Worm (Caenorhabditis elegans) whole organism, late embryonic: ENCODE results near the gene cdf-2.
A peak's percentile ranks its signal among the peaks of the same experiment; 100 is the strongest.

Experiments
- C08G9.2 ChIP-seq: sonication (generic microtip); optimal IDR thresholded peaks from 2 replicates; lab custom pipeline; 2016; ENCODE audit warnings: mild to moderate bottlenecking, missing genetic modification characterization, moderate library complexity, missing compliant biosample characterization
- C38D4.7 ChIP-seq: fragments of 200-800 bp; sonication (Bioruptor generic); optimal IDR thresholded peaks from 2 replicates; lab custom pipeline; 2018; ENCODE audit warnings: mild to moderate bottlenecking, missing genetic modification characterization, moderate library complexity, missing compliant biosample characterization
- F13H6.1 ChIP-seq: sonication (generic microtip); optimal IDR thresholded peaks from 2 replicates; lab custom pipeline; 2016; ENCODE audit warnings: missing genetic modification characterization, missing compliant biosample characterization
- K09A11.1 ChIP-seq: sonication (generic microtip); optimal IDR thresholded peaks from 2 replicates; lab custom pipeline; 2017; ENCODE audit warnings: antibody characterized with exemption, mild to moderate bottlenecking, missing genetic modification characterization, missing compliant biosample characterization; ENCODE audit not compliant: insufficient read depth
- ama-1 ChIP-seq: fragments of 150-350 bp; optimal IDR thresholded peaks from 2 replicates; lab custom pipeline; 2014
- ceh-14 ChIP-seq: sonication (generic microtip); optimal IDR thresholded peaks from 2 replicates; lab custom pipeline; 2016; ENCODE audit warnings: missing genotype, missing genetic modification characterization, missing compliant biosample characterization
- ceh-18 ChIP-seq: sonication (generic microtip); optimal IDR thresholded peaks from 2 replicates; lab custom pipeline; 2016; ENCODE audit warnings: missing genetic modification characterization, missing compliant biosample characterization
- ceh-2 ChIP-seq: sonication (generic microtip); optimal IDR thresholded peaks from 2 replicates; lab custom pipeline; 2016; ENCODE audit warnings: missing genotype, missing genetic modification characterization, missing compliant biosample characterization
- ceh-22 ChIP-seq: sonication (generic microtip); optimal IDR thresholded peaks from 2 replicates; lab custom pipeline; 2017; ENCODE audit warnings: missing biosample characterization, missing genetic modification characterization
- ceh-24 ChIP-seq: sonication (generic microtip); optimal IDR thresholded peaks from 2 replicates; lab custom pipeline; 2016; ENCODE audit warnings: mild to moderate bottlenecking, missing genetic modification characterization, missing compliant biosample characterization
- ceh-31 ChIP-seq: sonication (generic microtip); optimal IDR thresholded peaks from 2 replicates; lab custom pipeline; 2016; ENCODE audit warnings: missing genetic modification characterization, missing compliant biosample characterization
- ceh-45 ChIP-seq: fragments of 200-800 bp; sonication (Bioruptor generic); IDR thresholded peaks from 2 replicates; pipeline ENCODE4 v1.3.6; 2022; ENCODE audit warnings: missing genetic modification reagents, missing genetic modification characterization, missing compliant biosample characterization
- ceh-9 ChIP-seq: sonication (generic microtip); optimal IDR thresholded peaks from 2 replicates; lab custom pipeline; 2016; ENCODE audit warnings: mild to moderate bottlenecking, missing genetic modification characterization, inconsistent platforms, missing compliant biosample characterization
- che-1 ChIP-seq: sonication (generic microtip); optimal IDR thresholded peaks from 2 replicates; lab custom pipeline; 2016; ENCODE audit warnings: mild to moderate bottlenecking, missing genetic modification characterization, missing compliant biosample characterization
- dve-1 ChIP-seq: sonication (generic microtip); optimal IDR thresholded peaks from 2 replicates; lab custom pipeline; 2017; ENCODE audit warnings: antibody characterized with exemption, mild to moderate bottlenecking, missing genetic modification characterization, missing compliant biosample characterization
- elt-2 ChIP-seq: sonication (generic microtip); optimal IDR thresholded peaks from 2 replicates; lab custom pipeline; 2016; ENCODE audit warnings: missing genetic modification reagents, missing genetic modification characterization, missing compliant biosample characterization
- ets-4 ChIP-seq: sonication (generic microtip); optimal IDR thresholded peaks from 2 replicates; lab custom pipeline; 2016; ENCODE audit warnings: missing genetic modification characterization, missing compliant biosample characterization
- fax-1 ChIP-seq: sonication (generic microtip); optimal IDR thresholded peaks from 2 replicates; lab custom pipeline; 2016; ENCODE audit warnings: missing genotype, missing genetic modification characterization, missing compliant biosample characterization
- fkh-6 ChIP-seq: sonication (generic microtip); optimal IDR thresholded peaks from 2 replicates; lab custom pipeline; 2016; ENCODE audit warnings: missing genetic modification characterization, missing compliant biosample characterization
- hlh-13 ChIP-seq: fragments of 200-800 bp; sonication (Bioruptor generic); optimal IDR thresholded peaks from 2 replicates; lab custom pipeline; 2018; ENCODE audit warnings: mild to moderate bottlenecking, missing genetic modification characterization, missing compliant biosample characterization
- hlh-6 ChIP-seq: sonication (generic microtip); optimal IDR thresholded peaks from 2 replicates; lab custom pipeline; 2016; ENCODE audit warnings: missing genotype, missing genetic modification characterization, missing compliant biosample characterization
- lin-11 ChIP-seq: fragments of 200-800 bp; sonication (Bioruptor generic); optimal IDR thresholded peaks from 2 replicates; lab custom pipeline; 2018; ENCODE audit warnings: mild to moderate bottlenecking, missing genetic modification characterization, missing compliant biosample characterization
- madf-2 ChIP-seq: sonication (generic microtip); optimal IDR thresholded peaks from 2 replicates; lab custom pipeline; 2017; ENCODE audit warnings: missing genetic modification characterization, missing compliant biosample characterization
- nfya-1 ChIP-seq: sonication (generic microtip); optimal IDR thresholded peaks from 2 replicates; lab custom pipeline; 2017; ENCODE audit warnings: missing genetic modification characterization, mild to moderate bottlenecking, missing compliant biosample characterization, antibody characterized with exemption, moderate library complexity
- nhr-232 ChIP-seq: sonication (generic microtip); optimal IDR thresholded peaks from 2 replicates; lab custom pipeline; 2016; ENCODE audit warnings: missing genetic modification characterization, missing compliant biosample characterization
- odd-2 ChIP-seq: sonication (generic microtip); optimal IDR thresholded peaks from 2 replicates; lab custom pipeline; 2017; ENCODE audit warnings: antibody characterized with exemption, mild to moderate bottlenecking, missing genetic modification characterization, missing compliant biosample characterization
- pag-3 ChIP-seq: sonication (generic microtip); optimal IDR thresholded peaks from 2 replicates; lab custom pipeline; 2016; ENCODE audit warnings: missing compliant biosample characterization, missing genetic modification characterization, borderline replicate concordance
- pat-9 ChIP-seq: fragments of 200-800 bp; sonication (Bioruptor generic); optimal IDR thresholded peaks from 2 replicates; lab custom pipeline; 2018; ENCODE audit warnings: mild to moderate bottlenecking, missing genetic modification characterization, moderate library complexity, missing compliant biosample characterization
- pha-4 ChIP-seq: fragments of 150-350 bp; optimal IDR thresholded peaks from 2 replicates; lab custom pipeline; 2018; ENCODE audit warnings: missing biosample characterization, missing genetic modification reagents, missing genetic modification characterization
- pqm-1 ChIP-seq: sonication (generic microtip); optimal IDR thresholded peaks from 2 replicates; lab custom pipeline; 2016; ENCODE audit warnings: missing genetic modification characterization, missing compliant biosample characterization
- ref-2 ChIP-seq: sonication (generic microtip); optimal IDR thresholded peaks from 2 replicates; lab custom pipeline; 2016; ENCODE audit warnings: missing genetic modification characterization, missing compliant biosample characterization
- rnt-1 ChIP-seq: sonication (generic microtip); optimal IDR thresholded peaks from 2 replicates; lab custom pipeline; 2016; ENCODE audit warnings: missing genetic modification characterization, missing compliant biosample characterization
- sdc-2 ChIP-seq: sonication (generic microtip); optimal IDR thresholded peaks from 2 replicates; lab custom pipeline; 2016; ENCODE audit warnings: missing genotype, missing genetic modification characterization, missing compliant biosample characterization
- sox-2 ChIP-seq: fragments of 200-800 bp; sonication (Bioruptor generic); IDR thresholded peaks from 2 replicates; pipeline ENCODE4 v1.3.6; 2022; ENCODE audit warnings: missing genetic modification reagents, missing genetic modification characterization, missing compliant biosample characterization
- sox-4 ChIP-seq: sonication (generic microtip); optimal IDR thresholded peaks from 2 replicates; lab custom pipeline; 2017; ENCODE audit warnings: mild to moderate bottlenecking, missing genetic modification characterization, inconsistent platforms, missing compliant biosample characterization
- unc-3 ChIP-seq, 2 experiments: fragments of 200-800 bp in 1 of 2; sonication (Bioruptor generic) in 1 of 2; sonication (generic microtip) in 1 of 2; conservative IDR thresholded peaks in 1 of 2; optimal IDR thresholded peaks in 1 of 2; 2 replicates each; pipeline versions ENCODE4 v1.3.6 to Lab custom; 2016 to 2022; ENCODE audit warnings: missing compliant biosample characterization in 2 of 2, missing genetic modification characterization in 2 of 2, missing genetic modification reagents in 1 of 2
- unc-42 ChIP-seq: sonication (generic microtip); optimal IDR thresholded peaks from 2 replicates; lab custom pipeline; 2016; ENCODE audit warnings: missing genotype, missing genetic modification characterization, missing compliant biosample characterization
- unc-55 ChIP-seq: sonication (generic microtip); optimal IDR thresholded peaks from 2 replicates; lab custom pipeline; 2017; ENCODE audit warnings: missing biosample characterization, missing genetic modification reagents, missing genetic modification characterization
- unc-86 ChIP-seq: sonication (generic microtip); optimal IDR thresholded peaks from 2 replicates; lab custom pipeline; 2016; ENCODE audit warnings: missing genetic modification characterization, missing compliant biosample characterization
- zip-5 ChIP-seq: sonication (generic microtip); optimal IDR thresholded peaks from 2 replicates; lab custom pipeline; 2016; ENCODE audit warnings: missing genetic modification characterization, missing compliant biosample characterization
- ztf-16 ChIP-seq: sonication (generic microtip); optimal IDR thresholded peaks from 2 replicates; lab custom pipeline; 2017; ENCODE audit warnings: missing genetic modification characterization, missing compliant biosample characterization

The cdf-2 gene

DNA sequence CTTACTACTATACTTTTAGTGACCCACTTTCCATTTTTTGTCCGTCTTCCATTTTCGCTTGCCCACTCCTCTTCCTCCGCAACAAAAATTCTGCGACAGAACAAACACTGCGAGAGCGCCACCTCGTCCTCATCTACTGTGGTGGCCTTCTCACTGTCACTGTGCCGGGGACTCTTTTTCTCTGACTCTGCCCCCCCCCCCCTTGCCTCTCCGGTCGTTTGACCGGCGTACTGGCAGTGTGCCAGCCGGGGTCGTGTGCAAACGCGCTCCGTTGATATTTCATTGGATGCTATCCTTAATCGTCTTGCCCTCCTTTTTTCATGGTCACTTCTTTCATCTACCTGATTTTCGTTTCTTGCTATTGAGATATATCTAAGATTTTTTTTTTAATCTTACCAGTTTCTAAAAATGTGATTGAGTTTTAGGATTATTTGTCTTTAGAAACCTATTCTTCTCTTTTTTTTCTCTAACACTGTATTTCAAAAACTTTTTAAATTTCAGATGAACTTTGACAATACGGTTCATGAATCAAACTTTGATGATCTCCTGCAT is 13.8 kb upstream of the cdf-2 start, which contains the start of gene atf-6 (continued):
- TF ChIP-seq che-1 (tag; lab: Kevin White, UChicago) (peak; percentile 34), ceh-24 (tag; lab: Kevin White, UChicago) (no peak), ref-2 (tag; lab: Kevin White, UChicago) (peak; percentile 70), pag-3 (tag; lab: Kevin White, UChicago) (no peak), elt-2 (tag; lab: Kevin White, UChicago) (peak; percentile 48), pat-9 (tag; lab: Kevin White, UChicago) (no peak), pqm-1 (tag; lab: Kevin White, UChicago) (peak; percentile 7), hlh-13 (GFP tag; lab: Kevin White, UChicago) (no peak), sdc-2 (tag; lab: Kevin White, UChicago) (peak; percentile 80), F13H6.1 (tag; lab: Kevin White, UChicago) (peak; percentile 9), fax-1 (tag; lab: Kevin White, UChicago) (no peak), rnt-1 (tag; lab: Kevin White, UChicago) (peak; percentile 66), C38D4.7 (GFP tag; lab: Kevin White, UChicago) (peak; percentile 4), ztf-16 (tag; lab: Kevin White, UChicago) (peak; percentile 56), unc-86 (tag; lab: Kevin White, UChicago) (no peak), ceh-2 (peak; percentile 72), zip-5 (no peak), C08G9.2 (tag; lab: Kevin White, UChicago) (peak; percentile 29), sox-4 (peak; percentile 9), unc-3 (GFP tag; conservative IDR thresholded peaks at IDR 0.05; lab: Robert Waterston, UW) (no peak), unc-3 (tag; optimal IDR thresholded peaks at IDR 0.05; lab: Kevin White, UChicago) (peak; percentile 26), sox-2 (GFP tag; lab: Robert Waterston, UW) (no peak), hlh-6 (tag; lab: Kevin White, UChicago) (peak; percentile 45), odd-2 (tag; lab: Kevin White, UChicago) (no peak), nhr-232 (tag; lab: Kevin White, UChicago) (no peak), madf-2 (peak; percentile 16), dve-1 (tag; lab: Kevin White, UChicago) (peak; percentile 14), lin-11 (peak; percentile 1), fkh-6 (tag; lab: Kevin White, UChicago) (no peak), ceh-31 (peak; percentile 90), ets-4 (tag; lab: Kevin White, UChicago) (peak; percentile 31), ama-1 (lab: Kevin White, UChicago) (no peak), K09A11.1 (tag; lab: Kevin White, UChicago) (peak; percentile 21), unc-55 (peak; percentile 15), ceh-14 (tag; lab: Kevin White, UChicago) (peak; percentile 37), ceh-22 (no peak), nfya-1 (tag; lab: Kevin White, UChicago) (peak; percentile 74), pha-4 (tag; lab: Kevin White, UChicago) (no peak)

DNA sequence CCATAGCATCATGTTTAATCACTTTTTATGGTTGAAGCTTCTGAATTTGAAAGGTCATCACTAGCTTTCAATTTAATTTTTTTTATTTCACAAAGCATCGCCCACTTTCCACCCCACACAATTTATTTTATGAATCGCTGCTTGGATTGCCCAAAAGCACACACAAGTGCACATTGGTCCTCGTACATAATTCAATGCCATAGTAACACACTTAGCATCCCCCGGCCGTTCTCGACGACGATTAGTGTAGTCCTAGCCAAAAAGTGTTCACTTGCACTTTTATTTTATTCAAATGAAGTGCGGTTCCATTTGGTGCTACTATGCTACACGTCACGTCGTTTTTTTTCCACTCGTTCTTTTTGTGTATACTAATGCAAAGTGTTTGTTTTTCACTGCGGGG is 12.3 kb upstream of the cdf-2 start:
- TF ChIP-seq ceh-9 (tag; lab: Kevin White, UChicago) (no peak), ceh-18 (tag; lab: Kevin White, UChicago) (no peak), ceh-45 (GFP tag; lab: Robert Waterston, UW) (no peak), ceh-22 (no peak), unc-42 (peak; percentile 91), fkh-6 (tag; lab: Kevin White, UChicago) (no peak)
- TF ChIP-seq, all 69 proteins: peak for 1
